Fruit fly (Drosophila melanogaster) whole organism, embryonic: ENCODE measurements around the gene Ntf-2.
A peak's percentile ranks its signal among the peaks of the same experiment; 100 is the strongest.

ENCODE experiments used
- Aef1 ChIP-seq: fragments of 200-800 bp; sonication (Bioruptor generic); IDR thresholded peaks from 3 replicates; pipeline ENCODE4 v1.3.6; 2022; ENCODE audit warnings: missing biosample characterization, missing genetic modification characterization
- CG10274 ChIP-seq: fragments of 200-800 bp; sonication (Bioruptor generic); optimal IDR thresholded peaks from 3 replicates; lab custom pipeline; 2017; ENCODE audit warnings: missing biosample characterization, mild to moderate bottlenecking, missing genetic modification characterization
- CG11504 ChIP-seq: fragments of 200-800 bp; sonication (Bioruptor generic); optimal IDR thresholded peaks from 3 replicates; lab custom pipeline; 2019; ENCODE audit warnings: missing biosample characterization, mild to moderate bottlenecking, missing genetic modification characterization, moderate library complexity
- CG12155 ChIP-seq: fragments of 200-800 bp; sonication (Bioruptor generic); optimal IDR thresholded peaks from 3 replicates; lab custom pipeline; 2016; ENCODE audit warnings: missing biosample characterization, missing genetic modification characterization
- CG12236 ChIP-seq: fragments of 200-800 bp; sonication (Bioruptor generic); optimal IDR thresholded peaks from 2 replicates; lab custom pipeline; 2016; ENCODE audit warnings: missing biosample characterization, missing genetic modification characterization
- CG16813 ChIP-seq: fragments of 200-800 bp; sonication (Bioruptor generic); IDR thresholded peaks from 3 replicates; pipeline ENCODE4 v1.3.6; 2022; ENCODE audit warnings: missing biosample characterization, missing genetic modification characterization; ENCODE audit not compliant: partially characterized antibody
- CG2129 ChIP-seq: fragments of 200-800 bp; sonication (Bioruptor generic); IDR thresholded peaks from 2 replicates; pipeline ENCODE4 v1.3.6; 2022; ENCODE audit warnings: missing biosample characterization, missing genetic modification characterization; ENCODE audit not compliant: partially characterized antibody
- CG34224 ChIP-seq: fragments of 200-800 bp; sonication (Bioruptor generic); IDR thresholded peaks from 3 replicates; pipeline ENCODE4 v1.3.6; 2022; ENCODE audit warnings: missing biosample characterization, missing genetic modification characterization; ENCODE audit not compliant: partially characterized antibody
- CG3726 ChIP-seq: fragments of 200-800 bp; sonication (Bioruptor generic); IDR thresholded peaks from 3 replicates; pipeline ENCODE4, ENCODE4 v1.3.6; 2022; ENCODE audit warnings: missing biosample characterization, missing genetic modification characterization
- CG3847 ChIP-seq: fragments of 200-800 bp; sonication (Bioruptor generic); IDR thresholded peaks from 2 replicates; pipeline ENCODE4 v1.3.6; 2022; ENCODE audit warnings: missing biosample characterization, missing genetic modification characterization
- CG3995 ChIP-seq: fragments of 200-800 bp; sonication (Bioruptor generic); optimal IDR thresholded peaks from 3 replicates; lab custom pipeline; 2016; ENCODE audit warnings: missing biosample characterization, missing genetic modification characterization
- CG4617 ChIP-seq: fragments of 200-800 bp; sonication (Bioruptor generic); optimal IDR thresholded peaks from 3 replicates; lab custom pipeline; 2016; ENCODE audit warnings: missing biosample characterization, missing genetic modification characterization, borderline replicate concordance
- CG5180 ChIP-seq: fragments of 200-800 bp; sonication (Bioruptor generic); optimal IDR thresholded peaks from 3 replicates; lab custom pipeline; 2017; ENCODE audit warnings: missing biosample characterization, missing genetic modification characterization, mild to moderate bottlenecking, moderate library complexity, missing genetic modification reagents
- CG6654 ChIP-seq: fragments of 200-800 bp; sonication (Bioruptor generic); optimal IDR thresholded peaks from 2 replicates; lab custom pipeline; 2017; ENCODE audit warnings: missing biosample characterization, mild to moderate bottlenecking, missing genetic modification characterization
- CG6791 ChIP-seq: fragments of 200-800 bp; sonication (Bioruptor generic); IDR thresholded peaks from 3 replicates; pipeline ENCODE4 v1.3.6; 2022; ENCODE audit warnings: missing biosample characterization, missing genetic modification characterization; ENCODE audit not compliant: partially characterized antibody
- CG6813 ChIP-seq: fragments of 200-800 bp; sonication (Bioruptor generic); optimal IDR thresholded peaks from 2 replicates; lab custom pipeline; 2017; ENCODE audit warnings: missing biosample characterization, missing genetic modification characterization, mild to moderate bottlenecking, moderate library complexity, missing genetic modification reagents
- CG7271 ChIP-seq: fragments of 200-800 bp; sonication (Bioruptor generic); optimal IDR thresholded peaks from 2 replicates; lab custom pipeline; 2018; ENCODE audit warnings: missing biosample characterization, mild to moderate bottlenecking, missing genetic modification characterization, moderate library complexity
- CG7839 ChIP-seq: fragments of 200-800 bp; sonication (Bioruptor generic); optimal IDR thresholded peaks from 3 replicates; lab custom pipeline; 2018; ENCODE audit warnings: missing biosample characterization, mild to moderate bottlenecking, missing genetic modification characterization, moderate library complexity
- CG7963 ChIP-seq: fragments of 200-800 bp; sonication (Bioruptor generic); IDR thresholded peaks from 3 replicates; pipeline ENCODE4 v1.3.6; 2022; ENCODE audit warnings: missing biosample characterization, missing genetic modification characterization; ENCODE audit not compliant: partially characterized antibody
- CG8290 ChIP-seq, 3 experiments: fragments of 200-800 bp; sonication (Bioruptor generic); optimal IDR thresholded peaks; 2 replicates each; lab custom pipeline; 2016 to 2019; ENCODE audit warnings: missing biosample characterization in 3 of 3, missing genetic modification characterization in 3 of 3, mild to moderate bottlenecking in 2 of 3, moderate library complexity in 1 of 3
- Dbx ChIP-seq: fragments of 200-800 bp; sonication (Bioruptor generic); IDR thresholded peaks from 3 replicates; pipeline ENCODE4 v1.3.6; 2022; ENCODE audit warnings: missing biosample characterization, missing genetic modification characterization
- Dp ChIP-seq: fragments of 200-800 bp; sonication (Bioruptor generic); optimal IDR thresholded peaks from 2 replicates; lab custom pipeline; 2018; ENCODE audit warnings: missing biosample characterization, mild to moderate bottlenecking, missing genetic modification characterization, moderate library complexity
- HLH3B ChIP-seq: fragments of 200-800 bp; sonication (Bioruptor generic); IDR thresholded peaks from 2 replicates; pipeline ENCODE4 v1.3.6; 2022; ENCODE audit warnings: missing biosample characterization, missing genetic modification characterization
- Lim3 ChIP-seq: fragments of 200-800 bp; sonication (Bioruptor generic); IDR thresholded peaks from 2 replicates; pipeline ENCODE4 v1.3.6; 2022; ENCODE audit warnings: missing biosample characterization, missing genetic modification characterization
- NFAT ChIP-seq: fragments of 200-800 bp; sonication (Bioruptor generic); IDR thresholded peaks from 2 replicates; pipeline ENCODE4 v1.3.6; 2022; ENCODE audit warnings: missing biosample characterization, missing genetic modification characterization
- Poxn ChIP-seq: fragments of 200-800 bp; sonication (Bioruptor generic); IDR thresholded peaks from 2 replicates; pipeline ENCODE4 v1.3.6; 2022; ENCODE audit warnings: missing biosample characterization, missing genetic modification characterization
- Scr ChIP-seq: fragments of 200-800 bp; sonication (Bioruptor generic); IDR thresholded peaks from 2 replicates; pipeline ENCODE4 v1.3.6; 2022; ENCODE audit warnings: missing biosample characterization, missing genetic modification characterization; ENCODE audit not compliant: partially characterized antibody
- Xbp1 ChIP-seq: fragments of 200-800 bp; sonication (Bioruptor generic); optimal IDR thresholded peaks from 3 replicates; lab custom pipeline; 2016; ENCODE audit warnings: missing biosample characterization, mild to moderate bottlenecking, missing genetic modification characterization
- ara ChIP-seq: fragments of 200-800 bp; sonication (Bioruptor generic); IDR thresholded peaks from 2 replicates; pipeline ENCODE4 v1.3.6; 2022; ENCODE audit warnings: missing biosample characterization, missing genetic modification characterization
- ato ChIP-seq: fragments of 200-800 bp; sonication (Bioruptor generic); IDR thresholded peaks from 2 replicates; pipeline ENCODE4 v1.3.6; 2022; ENCODE audit warnings: missing biosample characterization, missing genetic modification characterization; ENCODE audit not compliant: partially characterized antibody
- bsh ChIP-seq, 2 experiments: fragments of 200-800 bp; sonication (Bioruptor generic); optimal IDR thresholded peaks; 2 replicates each; lab custom pipeline; 2017 to 2018; ENCODE audit warnings: mild to moderate bottlenecking in 2 of 2, missing biosample characterization in 2 of 2, missing genetic modification characterization in 2 of 2, moderate library complexity in 1 of 2
- cato ChIP-seq: fragments of 200-800 bp; sonication (Bioruptor generic); optimal IDR thresholded peaks from 2 replicates; lab custom pipeline; 2016; ENCODE audit warnings: missing biosample characterization, missing genetic modification characterization, borderline replicate concordance
- chn ChIP-seq: fragments of 200-800 bp; sonication (Bioruptor generic); optimal IDR thresholded peaks from 2 replicates; lab custom pipeline; 2016; ENCODE audit warnings: missing biosample characterization, missing genetic modification characterization
- fd102C ChIP-seq: fragments of 200-800 bp; sonication (Bioruptor generic); optimal IDR thresholded peaks from 2 replicates; lab custom pipeline; 2018; ENCODE audit warnings: missing biosample characterization, mild to moderate bottlenecking, missing genetic modification characterization, moderate library complexity
- ftz-f1 ChIP-seq: fragments of 200-800 bp; sonication (Bioruptor generic); optimal IDR thresholded peaks from 2 replicates; lab custom pipeline; 2016; ENCODE audit warnings: missing biosample characterization, missing genetic modification characterization
- gfzf ChIP-seq: fragments of 200-800 bp; sonication (Bioruptor generic); optimal IDR thresholded peaks from 2 replicates; lab custom pipeline; 2016; ENCODE audit warnings: missing biosample characterization, mild to moderate bottlenecking, missing genetic modification characterization, moderate library complexity
- hth ChIP-seq: fragments of >200 bp; optimal IDR thresholded peaks from 2 replicates; lab custom pipeline; 2017; ENCODE audit warnings: inconsistent platforms
- mam ChIP-seq: fragments of 200-800 bp; sonication (Bioruptor generic); optimal IDR thresholded peaks from 3 replicates; lab custom pipeline; 2016; ENCODE audit warnings: missing biosample characterization, missing genetic modification characterization
- oc ChIP-seq: fragments of 200-800 bp; sonication (Bioruptor generic); optimal IDR thresholded peaks from 2 replicates; lab custom pipeline; 2018; ENCODE audit warnings: missing biosample characterization, mild to moderate bottlenecking, missing genetic modification characterization, moderate library complexity
- pho ChIP-seq: fragments of 200-800 bp; sonication (Bioruptor generic); optimal IDR thresholded peaks from 2 replicates; lab custom pipeline; 2016; ENCODE audit warnings: missing biosample characterization, missing genetic modification characterization
- prd ChIP-seq, 3 experiments: fragments of >200 bp in 2 of 3; fragments of 200-800 bp in 1 of 3; sonication (Bioruptor generic) in 1 of 3; optimal IDR thresholded peaks in 2 of 3; IDR thresholded peaks in 1 of 3; 2 replicates in 2 of 3; 3 replicates in 1 of 3; pipeline versions ENCODE4 v1.3.6 to Lab custom; 2017 to 2022; ENCODE audit warnings: missing biosample characterization in 1 of 3, missing genetic modification characterization in 1 of 3
- pzg ChIP-seq: fragments of 200-800 bp; sonication (Bioruptor generic); optimal IDR thresholded peaks from 3 replicates; lab custom pipeline; 2018; ENCODE audit warnings: missing biosample characterization, mild to moderate bottlenecking, missing genetic modification characterization, moderate library complexity
- row ChIP-seq: fragments of 200-800 bp; sonication (Bioruptor generic); IDR thresholded peaks from 3 replicates; pipeline ENCODE4 v1.3.6; 2022; ENCODE audit warnings: missing biosample characterization, missing genetic modification characterization
- sima ChIP-seq: fragments of 200-800 bp; sonication (Bioruptor generic); optimal IDR thresholded peaks from 2 replicates; lab custom pipeline; 2016; ENCODE audit warnings: missing biosample characterization, missing genetic modification characterization
- slou ChIP-seq: fragments of 200-800 bp; sonication (Bioruptor generic); optimal IDR thresholded peaks from 3 replicates; lab custom pipeline; 2016; ENCODE audit warnings: missing biosample characterization, missing genetic modification characterization
- sob ChIP-seq: fragments of 200-800 bp; sonication (Bioruptor generic); IDR thresholded peaks from 2 replicates; pipeline ENCODE4 v1.3.6; 2022; ENCODE audit warnings: missing biosample characterization, missing genetic modification characterization
- vnd ChIP-seq: fragments of 200-800 bp; sonication (Bioruptor generic); IDR thresholded peaks from 3 replicates; pipeline ENCODE4 v1.3.6; 2022; ENCODE audit warnings: missing biosample characterization, missing genetic modification characterization; ENCODE audit not compliant: partially characterized antibody
- yki ChIP-seq: fragments of >200 bp; optimal IDR thresholded peaks from 3 replicates; lab custom pipeline; 2018

Ntf-2 gene

dm6 chrX:21031819-21032261 lies 3.4 kb upstream of the Ntf-2 start, which contains the start of gene CG1529 (continued):
- TF ChIP-seq Scr (GFP tag; lab: Robert Waterston, UW) (peak; percentile 51; the same call in 1 of the 2 replicates), pzg (GFP tag; lab: Kevin White, UChicago) (peak; percentile 48), CG4617 (peak; percentile 10), CG8290 (GFP tag; optimal IDR thresholded peaks at IDR 0.05; lab: Kevin White, UChicago) (peak; percentile 40), CG8290 (tag; optimal IDR thresholded peaks at IDR 0.05; lab: Kevin White, UChicago) (peak in 1 of 2 experiments; percentile 10), Dp (GFP tag; lab: Kevin White, UChicago) (peak; percentile 65), CG34224 (peak; percentile 45; the same call in 2 of the 3 replicates)

dm6 chrX:21034638-21035037 lies 631 bp upstream of the Ntf-2 start:
- no peak for TF ChIP-seq Poxn
- TF ChIP-seq CG8290 (GFP tag; optimal IDR thresholded peaks at IDR 0.05; lab: Kevin White, UChicago): no peak
- TF ChIP-seq CG8290 (tag; optimal IDR thresholded peaks at IDR 0.05; lab: Kevin White, UChicago): no peak
- TF ChIP-seq oc: no peak
- TF ChIP-seq yki: no peak
- no peak for TF ChIP-seq Xbp1
- TF ChIP-seq sob (GFP tag; lab: Robert Waterston, UW): no peak
- no peak for TF ChIP-seq CG3726 (GFP tag; lab: Robert Waterston, UW)
- TF ChIP-seq CG3995 (GFP tag; lab: Kevin White, UChicago): no peak
- TF ChIP-seq ftz-f1 (GFP tag; lab: Kevin White, UChicago): no peak
- no peak for TF ChIP-seq ato
- TF ChIP-seq NFAT (GFP tag; lab: Robert Waterston, UW): no peak
- no peak for TF ChIP-seq chn (GFP tag; lab: Kevin White, UChicago)
- TF ChIP-seq mam (GFP tag; lab: Kevin White, UChicago): no peak
- TF ChIP-seq pho (GFP tag; lab: Kevin White, UChicago): no peak
- TF ChIP-seq CG6791 (GFP tag; lab: Robert Waterston, UW): peak; percentile 63; the same call in 1 of the 3 replicates
- TF ChIP-seq bsh (GFP tag; optimal IDR thresholded peaks at IDR 0.05; lab: Kevin White, UChicago): no peak
- no peak for TF ChIP-seq prd (optimal IDR thresholded peaks at IDR 0.05; lab: Kevin White, UChicago)
- no peak for TF ChIP-seq prd (GFP tag; IDR thresholded peaks at IDR 0.05; lab: Robert Waterston, UW)
- TF ChIP-seq cato (GFP tag; lab: Kevin White, UChicago): no peak
- TF ChIP-seq ara (GFP tag; lab: Robert Waterston, UW): no peak
- no peak for TF ChIP-seq CG6654
- TF ChIP-seq Aef1 (GFP tag; lab: Robert Waterston, UW): no peak
- TF ChIP-seq CG7963 (GFP tag; lab: Robert Waterston, UW): no peak
- no peak for TF ChIP-seq HLH3B (GFP tag; lab: Robert Waterston, UW)
- no peak for TF ChIP-seq CG12155
- no peak for TF ChIP-seq gfzf (GFP tag; lab: Kevin White, UChicago)
- TF ChIP-seq Lim3 (GFP tag; lab: Robert Waterston, UW): no peak
- TF ChIP-seq CG3847 (GFP tag; lab: Robert Waterston, UW): no peak
- no peak for TF ChIP-seq slou
- TF ChIP-seq CG6813: no peak
- TF ChIP-seq sima (GFP tag; lab: Kevin White, UChicago): no peak
- TF ChIP-seq CG10274 (GFP tag; lab: Kevin White, UChicago): no peak
- TF ChIP-seq CG16813 (GFP tag; lab: Robert Waterston, UW): no peak; the same call in 2 of the 3 replicates
- no peak for TF ChIP-seq hth (lab: Kevin White, UChicago)
- TF ChIP-seq CG5180: no peak
- no peak for TF ChIP-seq CG7839
- TF ChIP-seq Dbx (GFP tag; lab: Robert Waterston, UW): no peak
- no peak for TF ChIP-seq CG11504
- TF ChIP-seq row (GFP tag; lab: Robert Waterston, UW): no peak
- no peak for TF ChIP-seq vnd (GFP tag; lab: Robert Waterston, UW)
- no peak for TF ChIP-seq CG7271
- no peak for TF ChIP-seq CG12236 (GFP tag; lab: Kevin White, UChicago)
- TF ChIP-seq fd102C (GFP tag; lab: Kevin White, UChicago): no peak
- no peak for TF ChIP-seq CG2129 (GFP tag; lab: Robert Waterston, UW)
